Worm (Caenorhabditis elegans) whole organism, L1 larva: Measurements from ENCODE around the gene cyp-14A3.

Source experiments
- fkh-8 ChIP-seq: sonication (generic microtip); optimal IDR thresholded peaks from 2 replicates; lab custom pipeline; 2016; ENCODE audit warnings: mild to moderate bottlenecking, missing genetic modification characterization, missing compliant biosample characterization
- snu-23 ChIP-seq: sonication (generic microtip); optimal IDR thresholded peaks from 2 replicates; lab custom pipeline; 2016; ENCODE audit warnings: missing genetic modification characterization, missing compliant biosample characterization

DNA sequence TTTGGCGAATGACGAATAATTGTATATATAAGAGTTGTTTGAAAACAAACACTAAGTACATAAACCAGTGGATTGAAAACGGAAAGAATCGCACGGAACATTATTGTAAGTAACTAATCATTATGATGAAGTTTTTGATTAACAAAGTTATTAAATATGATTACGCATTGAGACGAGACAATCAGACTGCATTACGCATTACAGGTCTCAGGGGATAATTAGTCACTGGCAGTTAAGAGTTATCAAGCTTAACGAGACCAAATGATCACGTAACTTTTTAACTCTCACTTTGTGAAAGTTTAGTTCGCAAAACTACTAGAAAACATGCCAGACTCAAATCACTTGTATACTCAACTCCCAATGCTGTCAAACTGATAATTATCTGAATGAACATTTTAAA, 29.4 kb upstream of the cyp-14A3 start, which contains the start of gene srd-42:
- no peak for TF ChIP-seq snu-23 (GFP tag; lab: Kevin White, UChicago)
- no peak for TF ChIP-seq fkh-8 (tag; lab: Kevin White, UChicago)
